Fruit fly (Drosophila melanogaster) whole organism, embryonic: ENCODE measurements around the gene CG14694.

Source experiments
- Adf1 ChIP-seq: fragments of 200-800 bp; sonication (Bioruptor generic); IDR thresholded peaks from 2 replicates; pipeline ENCODE4 v1.3.6; 2022; ENCODE audit warnings: missing biosample characterization, missing genetic modification characterization
- B-H1 ChIP-seq: fragments of 200-800 bp; sonication (Bioruptor generic); IDR thresholded peaks from 3 replicates; pipeline ENCODE4 v1.3.6; 2022; ENCODE audit warnings: missing biosample characterization, missing genetic modification characterization
- C15 ChIP-seq: fragments of 200-800 bp; sonication (Bioruptor generic); IDR thresholded peaks from 3 replicates; pipeline ENCODE4 v1.3.6; 2022; ENCODE audit warnings: missing biosample characterization, missing genetic modification characterization
- CG10267 ChIP-seq: fragments of 200-800 bp; sonication (Bioruptor generic); optimal IDR thresholded peaks from 2 replicates; lab custom pipeline; 2018; ENCODE audit warnings: missing biosample characterization, mild to moderate bottlenecking, missing genetic modification characterization, moderate library complexity
- CG10462 ChIP-seq: fragments of 200-800 bp; sonication (Bioruptor generic); optimal IDR thresholded peaks from 2 replicates; lab custom pipeline; 2016; ENCODE audit warnings: missing biosample characterization, missing genetic modification characterization
- CG10565 ChIP-seq: fragments of 200-800 bp; sonication (Bioruptor generic); optimal IDR thresholded peaks from 3 replicates; lab custom pipeline; 2016; ENCODE audit warnings: missing biosample characterization, mild to moderate bottlenecking, missing genetic modification characterization
- CG12391 ChIP-seq: fragments of 200-800 bp; sonication (Bioruptor generic); optimal IDR thresholded peaks from 3 replicates; lab custom pipeline; 2018; ENCODE audit warnings: missing biosample characterization, mild to moderate bottlenecking, missing genetic modification characterization, moderate library complexity
- CG13894 ChIP-seq: fragments of 200-800 bp; sonication (Bioruptor generic); optimal IDR thresholded peaks from 3 replicates; lab custom pipeline; 2018; ENCODE audit warnings: missing biosample characterization, mild to moderate bottlenecking, missing genetic modification characterization, moderate library complexity
- CG14860 ChIP-seq: fragments of 200-800 bp; sonication (Bioruptor generic); IDR thresholded peaks from 3 replicates; pipeline ENCODE4 v1.3.6; 2022; ENCODE audit warnings: missing biosample characterization, missing genetic modification characterization; ENCODE audit not compliant: partially characterized antibody
- CG14965 ChIP-seq: fragments of 200-800 bp; sonication (Bioruptor generic); optimal IDR thresholded peaks from 2 replicates; lab custom pipeline; 2016; ENCODE audit warnings: missing biosample characterization, missing genetic modification characterization, borderline replicate concordance
- CG16813 ChIP-seq: fragments of 200-800 bp; sonication (Bioruptor generic); IDR thresholded peaks from 3 replicates; pipeline ENCODE4 v1.3.6; 2022; ENCODE audit warnings: missing biosample characterization, missing genetic modification characterization; ENCODE audit not compliant: partially characterized antibody
- CG17361 ChIP-seq: fragments of 200-800 bp; sonication (Bioruptor generic); IDR thresholded peaks from 3 replicates; pipeline ENCODE4 v1.3.6; 2022; ENCODE audit warnings: missing biosample characterization, missing genetic modification characterization
- CG17385 ChIP-seq: fragments of 200-800 bp; sonication (Bioruptor generic); optimal IDR thresholded peaks from 3 replicates; lab custom pipeline; 2018; ENCODE audit warnings: missing biosample characterization, mild to moderate bottlenecking, missing genetic modification characterization
- CG18476 ChIP-seq: fragments of 200-800 bp; sonication (Bioruptor generic); optimal IDR thresholded peaks from 2 replicates; lab custom pipeline; 2016; ENCODE audit warnings: missing biosample characterization, mild to moderate bottlenecking, missing genetic modification characterization
- CG18619 ChIP-seq: fragments of 200-800 bp; sonication (Bioruptor generic); optimal IDR thresholded peaks from 3 replicates; lab custom pipeline; 2017; ENCODE audit warnings: missing biosample characterization, mild to moderate bottlenecking, missing genetic modification characterization
- CG2199 ChIP-seq: fragments of 200-800 bp; sonication (Bioruptor generic); IDR thresholded peaks from 3 replicates; pipeline ENCODE4 v1.3.6; 2022; ENCODE audit warnings: missing biosample characterization, missing genetic modification characterization
- CG30431 ChIP-seq: fragments of 200-800 bp; sonication (Bioruptor generic); optimal IDR thresholded peaks from 2 replicates; lab custom pipeline; 2017; ENCODE audit warnings: missing biosample characterization, missing genetic modification characterization
- CG34376 ChIP-seq: fragments of 200-800 bp; sonication (Bioruptor generic); optimal IDR thresholded peaks from 2 replicates; lab custom pipeline; 2018; ENCODE audit warnings: missing biosample characterization, mild to moderate bottlenecking, missing genetic modification characterization
- CG42726 ChIP-seq: fragments of 200-800 bp; sonication (Bioruptor generic); IDR thresholded peaks from 2 replicates; pipeline ENCODE4 v1.3.6; 2022; ENCODE audit warnings: missing biosample characterization, missing genetic modification characterization; ENCODE audit not compliant: partially characterized antibody
- CG4820 ChIP-seq: fragments of 200-800 bp; sonication (Bioruptor generic); optimal IDR thresholded peaks from 3 replicates; lab custom pipeline; 2016; ENCODE audit warnings: missing biosample characterization, missing genetic modification characterization
- CG6272 ChIP-seq: fragments of 200-800 bp; sonication (Bioruptor generic); IDR thresholded peaks from 2 replicates; pipeline ENCODE4 v1.3.6; 2022; ENCODE audit warnings: missing biosample characterization, missing genetic modification characterization
- CG6765 ChIP-seq: fragments of 200-800 bp; sonication (Bioruptor generic); optimal IDR thresholded peaks from 3 replicates; lab custom pipeline; 2017; ENCODE audit warnings: missing biosample characterization, mild to moderate bottlenecking, missing genetic modification characterization
- CG7271 ChIP-seq: fragments of 200-800 bp; sonication (Bioruptor generic); optimal IDR thresholded peaks from 2 replicates; lab custom pipeline; 2018; ENCODE audit warnings: missing biosample characterization, mild to moderate bottlenecking, missing genetic modification characterization, moderate library complexity
- CG9932 ChIP-seq: fragments of 200-800 bp; sonication (Bioruptor generic); IDR thresholded peaks from 2 replicates; pipeline ENCODE4 v1.3.6; 2022; ENCODE audit warnings: missing biosample characterization, missing genetic modification characterization
- CrebB ChIP-seq: fragments of 200-800 bp; sonication (Bioruptor generic); optimal IDR thresholded peaks from 3 replicates; lab custom pipeline; 2018; ENCODE audit warnings: missing biosample characterization, mild to moderate bottlenecking, missing genetic modification characterization
- Doc3 ChIP-seq: fragments of 200-800 bp; sonication (Bioruptor generic); IDR thresholded peaks from 3 replicates; pipeline ENCODE4 v1.3.6; 2022; ENCODE audit warnings: missing biosample characterization, missing genetic modification characterization; ENCODE audit not compliant: partially characterized antibody
- Fer1 ChIP-seq: fragments of 200-800 bp; sonication (Bioruptor generic); optimal IDR thresholded peaks from 2 replicates; lab custom pipeline; 2017; ENCODE audit warnings: missing biosample characterization, mild to moderate bottlenecking, missing genetic modification characterization
- Lim3 ChIP-seq: fragments of 200-800 bp; sonication (Bioruptor generic); IDR thresholded peaks from 2 replicates; pipeline ENCODE4 v1.3.6; 2022; ENCODE audit warnings: missing biosample characterization, missing genetic modification characterization
- Sox100B ChIP-seq: fragments of 200-800 bp; sonication (Bioruptor generic); optimal IDR thresholded peaks from 3 replicates; lab custom pipeline; 2018; ENCODE audit warnings: missing biosample characterization, mild to moderate bottlenecking, missing genetic modification characterization
- TFAM ChIP-seq: fragments of 200-800 bp; sonication (Bioruptor generic); optimal IDR thresholded peaks from 2 replicates; lab custom pipeline; 2017; ENCODE audit warnings: missing biosample characterization, missing genetic modification characterization, inconsistent platforms
- Tbp ChIP-seq: fragments of >200 bp; optimal IDR thresholded peaks from 2 replicates; lab custom pipeline; 2018; ENCODE audit warnings: missing biosample characterization, missing genetic modification characterization
- Xbp1 ChIP-seq: fragments of 200-800 bp; sonication (Bioruptor generic); optimal IDR thresholded peaks from 3 replicates; lab custom pipeline; 2016; ENCODE audit warnings: missing biosample characterization, mild to moderate bottlenecking, missing genetic modification characterization
- YL-1 ChIP-seq: fragments of 200-800 bp; sonication (Bioruptor generic); optimal IDR thresholded peaks from 3 replicates; lab custom pipeline; 2017; ENCODE audit warnings: missing biosample characterization, mild to moderate bottlenecking, missing genetic modification characterization
- ab ChIP-seq: fragments of 200-800 bp; sonication (Bioruptor generic); optimal IDR thresholded peaks from 2 replicates; lab custom pipeline; 2016; ENCODE audit warnings: missing biosample characterization, missing genetic modification characterization
- ac ChIP-seq: fragments of 200-800 bp; sonication (Bioruptor generic); optimal IDR thresholded peaks from 3 replicates; lab custom pipeline; 2017; ENCODE audit warnings: missing biosample characterization, mild to moderate bottlenecking, missing genetic modification characterization
- chinmo ChIP-seq: fragments of 200-800 bp; sonication (Bioruptor generic); IDR thresholded peaks from 4 replicates; pipeline ENCODE4 v1.3.6; 2022; ENCODE audit warnings: missing biosample characterization, missing genetic modification characterization; ENCODE audit not compliant: partially characterized antibody
- esg ChIP-seq: fragments of 200-800 bp; sonication (Bioruptor generic); conservative IDR thresholded peaks from 2 replicates; pipeline ENCODE4 v1.3.6; 2022; ENCODE audit warnings: missing biosample characterization, missing genetic modification characterization
- ftz-f1 ChIP-seq: fragments of 200-800 bp; sonication (Bioruptor generic); optimal IDR thresholded peaks from 2 replicates; lab custom pipeline; 2016; ENCODE audit warnings: missing biosample characterization, missing genetic modification characterization
- grn ChIP-seq: fragments of 200-800 bp; sonication (Bioruptor generic); optimal IDR thresholded peaks from 3 replicates; lab custom pipeline; 2017; ENCODE audit warnings: missing biosample characterization, missing genetic modification characterization
- gsb-n ChIP-seq: fragments of 200-800 bp; sonication (Bioruptor generic); optimal IDR thresholded peaks from 3 replicates; lab custom pipeline; 2018; ENCODE audit warnings: missing biosample characterization, mild to moderate bottlenecking, missing genetic modification characterization
- lbe ChIP-seq: fragments of 200-800 bp; sonication (Bioruptor generic); optimal IDR thresholded peaks from 2 replicates; lab custom pipeline; 2016; ENCODE audit warnings: missing biosample characterization, mild to moderate bottlenecking, missing genetic modification characterization
- otp ChIP-seq: fragments of 200-800 bp; sonication (Bioruptor generic); IDR thresholded peaks from 3 replicates; pipeline ENCODE4, ENCODE4 v1.3.6; 2022; ENCODE audit warnings: missing biosample characterization, missing genetic modification characterization
- peb ChIP-seq: fragments of 200-800 bp; sonication (Bioruptor generic); IDR thresholded peaks from 2 replicates; pipeline ENCODE4 v1.3.6; 2022; ENCODE audit warnings: missing biosample characterization, missing genetic modification characterization
- pita ChIP-seq: fragments of 200-800 bp; sonication (Bioruptor generic); optimal IDR thresholded peaks from 2 replicates; lab custom pipeline; 2017; ENCODE audit warnings: missing biosample characterization, mild to moderate bottlenecking, missing genetic modification characterization
- pzg ChIP-seq: fragments of 200-800 bp; sonication (Bioruptor generic); optimal IDR thresholded peaks from 3 replicates; lab custom pipeline; 2018; ENCODE audit warnings: missing biosample characterization, mild to moderate bottlenecking, missing genetic modification characterization, moderate library complexity
- sna ChIP-seq: fragments of 200-800 bp; sonication (Bioruptor generic); IDR thresholded peaks from 2 replicates; pipeline ENCODE4 v1.3.6; 2022; ENCODE audit warnings: missing biosample characterization, missing genetic modification characterization; ENCODE audit not compliant: partially characterized antibody
- so ChIP-seq: fragments of 200-800 bp; sonication (Bioruptor generic); IDR thresholded peaks from 3 replicates; pipeline ENCODE4 v1.3.6; 2022; ENCODE audit warnings: missing biosample characterization, missing genetic modification characterization
- zen ChIP-seq: fragments of 200-800 bp; sonication (Bioruptor generic); optimal IDR thresholded peaks from 3 replicates; lab custom pipeline; 2018; ENCODE audit warnings: missing biosample characterization, mild to moderate bottlenecking, missing genetic modification characterization, moderate library complexity
- zen2 ChIP-seq: fragments of 200-800 bp; sonication (Bioruptor generic); IDR thresholded peaks from 3 replicates; pipeline ENCODE4 v1.3.6; 2022; ENCODE audit warnings: missing biosample characterization, missing genetic modification characterization; ENCODE audit not compliant: partially characterized antibody

Gene CG14694

dm6 chr3R:10826796-10827524, 32.7 kb downstream of the CG14694 start, which contains the start of gene Cad86C (continued):
- peak; percentile 62 for TF ChIP-seq CG14860 (GFP tag; lab: Robert Waterston, UW)
- TF ChIP-seq CG10267 (tag; lab: Kevin White, UChicago), result no peak
- TF ChIP-seq CG34376 (GFP tag; lab: Kevin White, UChicago), result peak; percentile 19
- no peak for TF ChIP-seq CG18476
- TF ChIP-seq pzg (GFP tag; lab: Kevin White, UChicago), result no peak
- no peak for TF ChIP-seq ab (GFP tag; lab: Kevin White, UChicago)
- TF ChIP-seq zen2, result peak; percentile 71; the same call in 2 of the 3 replicates
- no peak for TF ChIP-seq pita (GFP tag; lab: Kevin White, UChicago)
- TF ChIP-seq CG14965 (GFP tag; lab: Kevin White, UChicago), result no peak
- no peak for TF ChIP-seq CG18619 (GFP tag; lab: Kevin White, UChicago)
- no peak for TF ChIP-seq CG10462 (GFP tag; lab: Kevin White, UChicago)
- no peak for TF ChIP-seq Tbp (GFP tag; lab: Kevin White, UChicago)
- TF ChIP-seq CG13894 (tag; lab: Kevin White, UChicago), result no peak
- peak; percentile 2 for TF ChIP-seq CG6765 (GFP tag; lab: Kevin White, UChicago)
- TF ChIP-seq CG7271, result no peak
- TF ChIP-seq Xbp1, result no peak
- peak; percentile 47; the same call in 1 of the 3 replicates for TF ChIP-seq CG16813 (GFP tag; lab: Robert Waterston, UW)
- TF ChIP-seq gsb-n, result no peak
- no peak for TF ChIP-seq otp (GFP tag; lab: Robert Waterston, UW)
- TF ChIP-seq chinmo, result no peak
- TF ChIP-seq Adf1, result no peak
- TF ChIP-seq so (GFP tag; lab: Robert Waterston, UW), result peak; percentile 21; the same call in 1 of the 3 replicates
- TF ChIP-seq CG10565 (GFP tag; lab: Kevin White, UChicago), result no peak
- TF ChIP-seq zen (tag; lab: Kevin White, UChicago), result no peak
- no peak for TF ChIP-seq Sox100B (GFP tag; lab: Kevin White, UChicago)
- TF ChIP-seq ftz-f1 (GFP tag; lab: Kevin White, UChicago), result no peak
- no peak for TF ChIP-seq peb (GFP tag; lab: Robert Waterston, UW)
- no peak for TF ChIP-seq CG42726 (GFP tag; lab: Robert Waterston, UW)
- TF ChIP-seq CrebB (tag; lab: Kevin White, UChicago), result no peak
- TF ChIP-seq CG6272 (GFP tag; lab: Robert Waterston, UW), result no peak
- no peak for TF ChIP-seq CG12391
- TF ChIP-seq lbe (GFP tag; lab: Kevin White, UChicago), result peak; percentile 72
- TF ChIP-seq CG17361 (GFP tag; lab: Robert Waterston, UW), result no peak
- 0 out of 2 replicates have a peak, but pooled peaks have one; percentile 42 for TF ChIP-seq CG9932 (GFP tag; lab: Robert Waterston, UW)
- TF ChIP-seq CG4820, result no peak
- TF ChIP-seq CG30431, result no peak
- TF ChIP-seq Doc3 (GFP tag; lab: Robert Waterston, UW), result 0 out of 3 replicates have a peak, but pooled peaks have one; percentile 61
- TF ChIP-seq B-H1 (GFP tag; lab: Robert Waterston, UW), result no peak
- no peak for TF ChIP-seq ac (GFP tag; lab: Kevin White, UChicago)
- TF ChIP-seq YL-1, result no peak
- TF ChIP-seq grn (GFP tag; lab: Kevin White, UChicago), result peak; percentile 36
- no peak for TF ChIP-seq Fer1 (GFP tag; lab: Kevin White, UChicago)
- TF ChIP-seq TFAM (GFP tag; lab: Kevin White, UChicago), result no peak
- no peak for TF ChIP-seq C15
- TF ChIP-seq CG2199 (GFP tag; lab: Robert Waterston, UW), result no peak
- peak; percentile 67 for TF ChIP-seq sna (GFP tag; lab: Robert Waterston, UW)
- TF ChIP-seq Lim3 (GFP tag; lab: Robert Waterston, UW), result no peak
- TF ChIP-seq CG17385 (GFP tag; lab: Kevin White, UChicago), result peak; percentile 12
- no peak for TF ChIP-seq esg (GFP tag; lab: Robert Waterston, UW)
